Fruit fly (Drosophila melanogaster): ENCODE results near the gene Cyp9f2.

DNA sequence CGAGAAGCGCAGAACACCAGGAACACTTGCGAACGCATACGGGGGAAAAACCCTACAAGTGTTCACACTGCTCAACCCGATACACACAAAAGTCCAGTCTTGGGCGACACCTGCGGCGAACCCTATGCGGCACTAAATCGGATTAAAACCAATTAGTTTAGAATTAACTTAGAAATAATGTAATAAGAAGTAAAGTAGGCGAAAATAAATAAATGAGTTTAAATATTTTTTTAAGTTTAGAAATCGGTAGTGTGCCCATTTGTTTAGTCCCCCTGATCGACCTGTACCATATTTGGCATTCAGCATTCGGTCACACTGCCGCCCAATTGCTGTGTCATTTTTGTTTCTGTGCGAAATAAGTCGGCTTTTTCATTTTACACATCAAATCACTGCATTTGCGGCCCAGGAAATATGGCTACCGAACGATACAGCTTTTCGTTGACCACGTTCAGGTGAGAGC is 25.2 kb upstream of the Cyp9f2 start, which contains the start of gene Prosalpha2:
- TF ChIP-seq CG8478 (optimal IDR thresholded peaks at IDR 0.05) (no peak), CTCF (optimal IDR thresholded peaks at IDR 0.05) (no peak)
